Fruit fly (Drosophila melanogaster) whole organism, embryonic: ENCODE data around the gene Vha16-2.

Experiments
- B-H2 ChIP-seq: fragments of 200-800 bp; sonication (Bioruptor generic); optimal IDR thresholded peaks from 2 replicates; lab custom pipeline; 2018; ENCODE audit warnings: missing biosample characterization, mild to moderate bottlenecking, missing genetic modification characterization
- CG11398 ChIP-seq: fragments of 200-800 bp; sonication (Bioruptor generic); optimal IDR thresholded peaks from 2 replicates; lab custom pipeline; 2016; ENCODE audit warnings: missing biosample characterization, missing genetic modification characterization
- CG12659 ChIP-seq: fragments of 200-800 bp; sonication (Bioruptor generic); optimal IDR thresholded peaks from 3 replicates; lab custom pipeline; 2017; ENCODE audit warnings: mild to moderate bottlenecking, missing biosample characterization, missing genetic modification reagents, missing genetic modification characterization
- CG13624 ChIP-seq: fragments of 200-800 bp; sonication (Bioruptor generic); optimal IDR thresholded peaks from 2 replicates; lab custom pipeline; 2016; ENCODE audit warnings: missing biosample characterization, missing genetic modification characterization
- CG13894 ChIP-seq: fragments of 200-800 bp; sonication (Bioruptor generic); optimal IDR thresholded peaks from 3 replicates; lab custom pipeline; 2018; ENCODE audit warnings: missing biosample characterization, mild to moderate bottlenecking, missing genetic modification characterization, moderate library complexity
- CG15514 ChIP-seq: fragments of 200-800 bp; sonication (Bioruptor generic); optimal IDR thresholded peaks from 3 replicates; lab custom pipeline; 2017; ENCODE audit warnings: missing biosample characterization, missing genetic modification characterization, mild to moderate bottlenecking, moderate library complexity, missing genetic modification reagents
- CG17361 ChIP-seq: fragments of 200-800 bp; sonication (Bioruptor generic); IDR thresholded peaks from 3 replicates; pipeline ENCODE4 v1.3.6; 2022; ENCODE audit warnings: missing biosample characterization, missing genetic modification characterization
- CG2199 ChIP-seq: fragments of 200-800 bp; sonication (Bioruptor generic); IDR thresholded peaks from 3 replicates; pipeline ENCODE4 v1.3.6; 2022; ENCODE audit warnings: missing biosample characterization, missing genetic modification characterization
- CG2202 ChIP-seq: fragments of 200-800 bp; sonication (Bioruptor generic); optimal IDR thresholded peaks from 2 replicates; lab custom pipeline; 2018; ENCODE audit warnings: missing biosample characterization, mild to moderate bottlenecking, missing genetic modification characterization
- CG2678 ChIP-seq: fragments of 200-800 bp; sonication (Bioruptor generic); optimal IDR thresholded peaks from 3 replicates; lab custom pipeline; 2019; ENCODE audit warnings: missing biosample characterization, mild to moderate bottlenecking, missing genetic modification characterization, moderate library complexity
- CG2889 ChIP-seq: fragments of 200-800 bp; sonication (Bioruptor generic); IDR thresholded peaks from 3 replicates; pipeline ENCODE4 v1.3.6; 2022; ENCODE audit warnings: missing biosample characterization, missing genetic modification characterization
- CG31224 ChIP-seq: fragments of 200-800 bp; sonication (Bioruptor generic); IDR thresholded peaks from 2 replicates; pipeline ENCODE4 v1.3.6; 2022; ENCODE audit warnings: missing biosample characterization, missing genetic modification characterization
- CG32532 ChIP-seq: fragments of 200-800 bp; sonication (Bioruptor generic); IDR thresholded peaks from 2 replicates; pipeline ENCODE4 v1.3.6; 2022; ENCODE audit warnings: missing biosample characterization, missing genetic modification characterization
- CG33557 ChIP-seq: fragments of 200-800 bp; sonication (Bioruptor generic); optimal IDR thresholded peaks from 2 replicates; lab custom pipeline; 2019; ENCODE audit warnings: missing biosample characterization, mild to moderate bottlenecking, missing genetic modification characterization, moderate library complexity
- CG4360 ChIP-seq: fragments of 200-800 bp; sonication (Bioruptor generic); IDR thresholded peaks from 2 replicates; pipeline ENCODE4 v1.3.6; 2022; ENCODE audit warnings: missing biosample characterization, missing genetic modification characterization
- CG4820 ChIP-seq: fragments of 200-800 bp; sonication (Bioruptor generic); optimal IDR thresholded peaks from 3 replicates; lab custom pipeline; 2016; ENCODE audit warnings: missing biosample characterization, missing genetic modification characterization
- CG6175 ChIP-seq: fragments of 200-800 bp; sonication (Bioruptor generic); IDR thresholded peaks from 3 replicates; pipeline ENCODE4 v1.3.6; 2022; ENCODE audit warnings: missing biosample characterization, missing genetic modification characterization
- CG6791 ChIP-seq: fragments of 200-800 bp; sonication (Bioruptor generic); IDR thresholded peaks from 3 replicates; pipeline ENCODE4 v1.3.6; 2022; ENCODE audit warnings: missing biosample characterization, missing genetic modification characterization; ENCODE audit not compliant: partially characterized antibody
- CG8290 ChIP-seq, 3 experiments: fragments of 200-800 bp; sonication (Bioruptor generic); optimal IDR thresholded peaks; 2 replicates each; lab custom pipeline; 2016 to 2019; ENCODE audit warnings: missing biosample characterization in 3 of 3, missing genetic modification characterization in 3 of 3, mild to moderate bottlenecking in 2 of 3, moderate library complexity in 1 of 3
- Drgx ChIP-seq: fragments of 200-800 bp; sonication (Bioruptor generic); IDR thresholded peaks from 2 replicates; pipeline ENCODE4 v1.3.6; 2022; ENCODE audit warnings: missing biosample characterization, missing genetic modification characterization
- Fer3 ChIP-seq: fragments of 200-800 bp; sonication (Bioruptor generic); optimal IDR thresholded peaks from 2 replicates; lab custom pipeline; 2018; ENCODE audit warnings: missing biosample characterization, mild to moderate bottlenecking, missing genetic modification characterization, moderate library complexity
- HLH3B ChIP-seq: fragments of 200-800 bp; sonication (Bioruptor generic); IDR thresholded peaks from 2 replicates; pipeline ENCODE4 v1.3.6; 2022; ENCODE audit warnings: missing biosample characterization, missing genetic modification characterization
- Hey ChIP-seq: fragments of 200-800 bp; sonication (Bioruptor generic); optimal IDR thresholded peaks from 3 replicates; lab custom pipeline; 2018; ENCODE audit warnings: missing biosample characterization, mild to moderate bottlenecking, missing genetic modification characterization
- Hmr ChIP-seq: fragments of 200-800 bp; sonication (Bioruptor generic); optimal IDR thresholded peaks from 3 replicates; lab custom pipeline; 2017; ENCODE audit warnings: mild to moderate bottlenecking, missing biosample characterization, missing genetic modification reagents, missing genetic modification characterization
- NFAT ChIP-seq: fragments of 200-800 bp; sonication (Bioruptor generic); IDR thresholded peaks from 2 replicates; pipeline ENCODE4 v1.3.6; 2022; ENCODE audit warnings: missing biosample characterization, missing genetic modification characterization
- Usf ChIP-seq: fragments of 200-800 bp; sonication (Bioruptor generic); optimal IDR thresholded peaks from 2 replicates; lab custom pipeline; 2017; ENCODE audit warnings: missing genotype, missing biosample characterization, missing genetic modification characterization
- bcd ChIP-seq: fragments of 200-800 bp; sonication (Bioruptor generic); optimal IDR thresholded peaks from 2 replicates; lab custom pipeline; 2017; ENCODE audit warnings: missing biosample characterization, mild to moderate bottlenecking, missing genetic modification characterization
- chm ChIP-seq: fragments of 200-800 bp; sonication (Bioruptor generic); IDR thresholded peaks from 2 replicates; pipeline ENCODE4 v1.3.6; 2022; ENCODE audit warnings: missing biosample characterization, missing genetic modification characterization
- corto ChIP-seq: fragments of 200-800 bp; sonication (Bioruptor generic); optimal IDR thresholded peaks from 2 replicates; lab custom pipeline; 2016; ENCODE audit warnings: missing biosample characterization, mild to moderate bottlenecking, missing genetic modification characterization, moderate library complexity
- hkb ChIP-seq, 2 experiments: fragments of 200-800 bp in 1 of 2; fragments of >200 bp in 1 of 2; sonication (Bioruptor generic) in 1 of 2; IDR thresholded peaks in 1 of 2; optimal IDR thresholded peaks in 1 of 2; 2 replicates each; pipeline versions ENCODE4 v1.3.6 to Lab custom; 2017 to 2022; ENCODE audit warnings: missing biosample characterization in 1 of 2, missing genetic modification characterization in 1 of 2
- hth ChIP-seq: fragments of >200 bp; optimal IDR thresholded peaks from 2 replicates; lab custom pipeline; 2017; ENCODE audit warnings: inconsistent platforms
- kni ChIP-seq: fragments of 200-800 bp; sonication (Bioruptor generic); optimal IDR thresholded peaks from 3 replicates; lab custom pipeline; 2017; ENCODE audit warnings: mild to moderate bottlenecking, missing biosample characterization, missing genetic modification reagents, missing genetic modification characterization
- nom ChIP-seq: fragments of 200-800 bp; sonication (Bioruptor generic); optimal IDR thresholded peaks from 2 replicates; lab custom pipeline; 2017; ENCODE audit warnings: missing biosample characterization, missing genetic modification characterization, mild to moderate bottlenecking, moderate library complexity, missing genetic modification reagents
- onecut ChIP-seq: fragments of 200-800 bp; sonication (Bioruptor generic); IDR thresholded peaks from 2 replicates; pipeline ENCODE4 v1.3.6; 2022; ENCODE audit warnings: missing biosample characterization, missing genetic modification characterization
- rib ChIP-seq: fragments of 200-800 bp; sonication (Bioruptor generic); IDR thresholded peaks from 2 replicates; pipeline ENCODE4 v1.3.6; 2022; ENCODE audit warnings: missing biosample characterization, missing genetic modification characterization
- schlank ChIP-seq: fragments of 200-800 bp; sonication (Bioruptor generic); optimal IDR thresholded peaks from 2 replicates; lab custom pipeline; 2018; ENCODE audit warnings: missing biosample characterization, mild to moderate bottlenecking, missing genetic modification characterization
- sd ChIP-seq: fragments of 200-800 bp; sonication (Bioruptor generic); optimal IDR thresholded peaks from 3 replicates; lab custom pipeline; 2018; ENCODE audit warnings: missing biosample characterization, mild to moderate bottlenecking, missing genetic modification characterization, moderate library complexity
- sens ChIP-seq: fragments of 200-800 bp; sonication (Bioruptor generic); peaks from one replicate; lab custom pipeline; 2016; ENCODE audit warnings: missing biosample characterization, missing genetic modification characterization
- so ChIP-seq: fragments of 200-800 bp; sonication (Bioruptor generic); IDR thresholded peaks from 3 replicates; pipeline ENCODE4 v1.3.6; 2022; ENCODE audit warnings: missing biosample characterization, missing genetic modification characterization
- sqz ChIP-seq: fragments of 200-800 bp; sonication (Bioruptor generic); optimal IDR thresholded peaks from 3 replicates; lab custom pipeline; 2018; ENCODE audit warnings: missing biosample characterization, mild to moderate bottlenecking, missing genetic modification characterization
- twi ChIP-seq: fragments of 200-800 bp; optimal IDR thresholded peaks from 2 replicates; lab custom pipeline; 2019; ENCODE audit warnings: missing biosample characterization, mild to moderate bottlenecking, missing genetic modification characterization, moderate library complexity
- vnd ChIP-seq: fragments of 200-800 bp; sonication (Bioruptor generic); IDR thresholded peaks from 3 replicates; pipeline ENCODE4 v1.3.6; 2022; ENCODE audit warnings: missing biosample characterization, missing genetic modification characterization; ENCODE audit not compliant: partially characterized antibody
- vvl ChIP-seq: fragments of 200-800 bp; sonication (Bioruptor generic); IDR thresholded peaks from 2 replicates; pipeline ENCODE4 v1.3.6; 2022; ENCODE audit warnings: missing biosample characterization, missing genetic modification characterization
- z ChIP-seq: fragments of 200-800 bp; sonication (Bioruptor generic); IDR thresholded peaks from 3 replicates; pipeline ENCODE4 v1.3.6; 2022; ENCODE audit warnings: missing biosample characterization, missing genetic modification characterization

Vha16-2 gene

dm6 chr3L:11440769-11441168 is 34.0 kb upstream of the Vha16-2 start:
- peak; percentile 97 for TF ChIP-seq twi (tag; lab: Kevin White, UChicago)
- peak; percentile 21 for TF ChIP-seq sens (GFP tag; lab: Kevin White, UChicago)
- 0 out of 3 replicates have a peak, but pooled peaks have one; percentile 17 for TF ChIP-seq CG2199 (GFP tag; lab: Robert Waterston, UW)
- TF ChIP-seq Usf (GFP tag; lab: Kevin White, UChicago) = no peak
- TF ChIP-seq, all 482 proteins: peak for 3

DNA sequence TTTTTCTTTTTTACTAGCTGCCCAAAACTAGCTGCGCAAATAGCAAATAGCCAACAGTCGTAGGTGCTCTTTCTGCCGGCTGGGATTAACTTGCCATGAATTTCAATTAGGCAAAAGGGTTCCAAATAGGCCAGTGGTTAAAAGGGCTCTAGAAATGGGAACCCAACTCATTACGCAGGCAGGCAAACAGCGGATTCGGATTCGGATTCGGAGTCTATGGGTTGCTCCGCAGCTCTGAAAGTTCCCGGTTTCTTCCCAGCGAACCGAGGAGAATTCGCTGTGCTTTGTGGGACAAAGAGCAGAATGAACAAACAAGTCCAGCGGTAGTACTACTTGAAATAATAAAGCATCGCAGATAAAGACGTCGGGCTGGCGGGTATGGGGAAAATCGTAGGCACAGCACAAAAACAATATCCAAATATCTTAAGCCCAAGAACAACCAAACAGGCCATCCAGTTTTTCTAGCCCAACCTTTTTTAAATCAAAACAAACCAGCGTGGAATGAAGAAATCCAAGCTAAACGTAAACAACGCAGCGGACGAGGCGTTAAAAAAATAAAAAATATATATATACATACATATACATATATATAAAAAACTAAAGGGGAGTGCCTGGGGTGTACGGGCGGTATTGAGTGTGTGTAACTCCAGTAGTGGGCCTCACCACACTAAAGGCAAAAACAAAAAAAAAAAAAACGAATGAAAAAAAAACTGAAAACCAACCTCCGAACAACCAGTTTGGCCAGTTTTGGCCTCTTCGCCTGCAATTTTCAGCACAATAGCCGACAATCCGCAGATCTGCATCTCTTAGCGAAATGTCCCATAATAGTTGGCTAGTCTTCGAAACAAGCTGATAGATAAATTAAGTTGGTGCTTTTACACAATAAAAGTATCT is 32.6 kb upstream of the Vha16-2 start:
- TF ChIP-seq nom (GFP tag; lab: Kevin White, UChicago) (peak; percentile 90), CG11398 (GFP tag; lab: Kevin White, UChicago) (no peak), sqz (GFP tag; lab: Kevin White, UChicago) (peak; percentile 70), hkb (optimal IDR thresholded peaks at IDR 0.05; lab: Kevin White, UChicago) (no peak), hkb (GFP tag; IDR thresholded peaks at IDR 0.05; lab: Robert Waterston, UW) (0 out of 2 replicates have a peak, but pooled peaks have one; percentile 9), CG2678 (peak; percentile 26), Hey (no peak), CG17361 (GFP tag; lab: Robert Waterston, UW) (0 out of 3 replicates have a peak, but pooled peaks have one; percentile 9), sd (peak; percentile 30), NFAT (peak; percentile 44; the same call in 1 of the 2 replicates), CG4820 (GFP tag; lab: Kevin White, UChicago) (no peak), CG12659 (GFP tag; lab: Kevin White, UChicago) (no peak), kni (GFP tag; lab: Kevin White, UChicago) (peak; percentile 5), hth (lab: Kevin White, UChicago) (no peak), CG2202 (tag; lab: Kevin White, UChicago) (no peak), vvl (GFP tag; lab: Robert Waterston, UW) (peak; percentile 17; the same call in 1 of the 2 replicates), CG8290 (GFP tag; optimal IDR thresholded peaks at IDR 0.05; lab: Kevin White, UChicago) (no peak), CG8290 (tag; optimal IDR thresholded peaks at IDR 0.05; lab: Kevin White, UChicago) (peak in 1 of 2 experiments; percentile 63), so (no peak), CG4360 (GFP tag; lab: Robert Waterston, UW) (0 out of 2 replicates have a peak, but pooled peaks have one; percentile 6), CG6791 (no peak), CG6175 (GFP tag; lab: Robert Waterston, UW) (0 out of 3 replicates have a peak, but pooled peaks have one; percentile 33), onecut (GFP tag; lab: Robert Waterston, UW) (no peak), vnd (GFP tag; lab: Robert Waterston, UW) (no peak), CG15514 (GFP tag; lab: Kevin White, UChicago) (no peak), Drgx (GFP tag; lab: Robert Waterston, UW) (peak; percentile 74), CG32532 (peak; percentile 55; the same call in 1 of the 2 replicates), Hmr (peak; percentile 40), schlank (tag; lab: Kevin White, UChicago) (peak; percentile 38), chm (GFP tag; lab: Robert Waterston, UW) (0 out of 2 replicates have a peak, but pooled peaks have one; percentile 36), z (GFP tag; lab: Robert Waterston, UW) (0 out of 3 replicates have a peak, but pooled peaks have one; percentile 33), rib (0 out of 2 replicates have a peak, but pooled peaks have one; percentile 20), CG33557 (GFP tag; lab: Kevin White, UChicago) (no peak), CG31224 (GFP tag; lab: Robert Waterston, UW) (no peak), bcd (GFP tag; lab: Kevin White, UChicago) (peak; percentile 2), Fer3 (tag; lab: Kevin White, UChicago) (peak; percentile 19), CG2889 (0 out of 3 replicates have a peak, but pooled peaks have one; percentile 18), CG13624 (peak; percentile 22), B-H2 (GFP tag; lab: Kevin White, UChicago) (peak; percentile 7), HLH3B (GFP tag; lab: Robert Waterston, UW) (0 out of 2 replicates have a peak, but pooled peaks have one; percentile 5), sens (GFP tag; lab: Kevin White, UChicago) (peak; percentile 57), CG13894 (tag; lab: Kevin White, UChicago) (peak; percentile 96), corto (GFP tag; lab: Kevin White, UChicago) (no peak)
